Worm (Caenorhabditis elegans) whole organism, L1 larva: ENCODE measurements around the gene twk-7.

ENCODE experiments used
- alr-1 ChIP-seq: fragments of 200-800 bp; sonication (Bioruptor generic); optimal IDR thresholded peaks from 2 replicates; lab custom pipeline; 2018; ENCODE audit warnings: borderline replicate concordance, mild to moderate bottlenecking, missing genetic modification characterization, missing compliant biosample characterization
- aly-2 ChIP-seq: fragments of 150-350 bp; optimal IDR thresholded peaks from 2 replicates; lab custom pipeline; 2014; ENCODE audit warnings: missing biosample characterization, missing genetic modification characterization
- ama-1 ChIP-seq: fragments of 150-350 bp; optimal IDR thresholded peaks from 2 replicates; lab custom pipeline; 2014
- elt-3 ChIP-seq, 6 experiments: fragments of 150-350 bp in 1 of 6; sonication (generic microtip); optimal IDR thresholded peaks; 2 replicates each; lab custom pipeline; 2017 to 2018; ENCODE audit warnings: missing biosample characterization in 6 of 6, missing genetic modification characterization in 6 of 6, inconsistent platforms in 1 of 6
- fos-1 ChIP-seq: fragments of 150-350 bp; optimal IDR thresholded peaks from 2 replicates; lab custom pipeline; 2014; ENCODE audit warnings: missing biosample characterization, missing genetic modification characterization
- lsy-2 ChIP-seq, 2 experiments: fragments of 150-350 bp; optimal IDR thresholded peaks; 2 replicates each; lab custom pipeline; 2014; ENCODE audit warnings: missing biosample characterization in 2 of 2, missing genetic modification characterization in 2 of 2
- mep-1 ChIP-seq: fragments of 150-350 bp; optimal IDR thresholded peaks from 2 replicates; lab custom pipeline; 2014; ENCODE audit warnings: missing biosample characterization, missing genetic modification characterization
- nhr-12 ChIP-seq: sonication (generic microtip); optimal IDR thresholded peaks from 2 replicates; lab custom pipeline; 2017; ENCODE audit warnings: missing biosample characterization, missing genetic modification characterization
- nhr-20 ChIP-seq: sonication (generic microtip); optimal IDR thresholded peaks from 2 replicates; lab custom pipeline; 2016; ENCODE audit warnings: mild to moderate bottlenecking, missing genetic modification characterization, missing compliant biosample characterization
- nhr-76 ChIP-seq: sonication (generic microtip); optimal IDR thresholded peaks from 2 replicates; lab custom pipeline; 2017; ENCODE audit warnings: missing biosample characterization, missing genetic modification characterization
- pqm-1 ChIP-seq: sonication (generic microtip); optimal IDR thresholded peaks from 3 replicates; lab custom pipeline; 2017; ENCODE audit warnings: missing biosample characterization, missing genetic modification characterization
- rnt-1 ChIP-seq: sonication (generic microtip); optimal IDR thresholded peaks from 2 replicates; lab custom pipeline; 2016; ENCODE audit warnings: mild to moderate bottlenecking, missing genetic modification characterization, moderate library complexity, missing compliant biosample characterization
- unc-130 ChIP-seq: fragments of 150-350 bp; optimal IDR thresholded peaks from 2 replicates; lab custom pipeline; 2017; ENCODE audit warnings: missing biosample characterization, missing genetic modification characterization, inconsistent platforms

DNA sequence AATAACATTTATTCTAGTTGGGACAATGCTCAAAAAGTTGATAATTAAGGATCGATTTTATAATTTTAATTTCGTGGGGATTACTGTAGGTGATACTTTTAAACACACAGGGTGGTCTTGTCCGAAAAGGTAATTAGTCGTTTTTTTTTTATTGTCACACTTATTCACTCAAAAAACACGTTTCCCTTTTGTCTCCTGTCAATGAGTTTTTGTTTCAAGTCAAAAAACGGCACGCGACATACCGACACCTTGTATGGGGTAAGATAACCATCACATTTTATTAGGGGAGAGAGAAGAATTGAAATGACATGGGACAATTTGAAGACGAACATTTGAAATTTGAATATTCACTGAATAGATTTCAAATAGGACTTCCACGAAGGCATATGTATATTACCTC, 18.4 kb downstream of the twk-7 start:
- TF ChIP-seq nhr-76 (tag; lab: Kevin White, UChicago) (no peak), unc-130 (tag; lab: Kevin White, UChicago) (no peak), ama-1 (lab: Kevin White, UChicago) (no peak), pqm-1 (no peak), lsy-2 (tag; optimal IDR thresholded peaks at IDR 0.05; lab: Kevin White, UChicago) (no peak), fos-1 (no peak), alr-1 (tag; lab: Kevin White, UChicago) (no peak), elt-3 (tag; optimal IDR thresholded peaks at IDR 0.05; lab: Kevin White, UChicago) (no peak), nhr-20 (tag; lab: Kevin White, UChicago) (no peak), nhr-12 (tag; lab: Kevin White, UChicago) (no peak), rnt-1 (tag; lab: Kevin White, UChicago) (no peak), aly-2 (no peak), mep-1 (no peak)
